Fruit fly (Drosophila melanogaster) whole organism, embryonic: ENCODE results near the gene CG6254.

ENCODE experiments used
- Atf6 ChIP-seq: fragments of 200-800 bp; sonication (Bioruptor generic); IDR thresholded peaks from 2 replicates; pipeline ENCODE4 v1.3.6; 2022; ENCODE audit warnings: missing biosample characterization, missing genetic modification characterization
- Bgb ChIP-seq: fragments of 200-800 bp; sonication (Bioruptor generic); IDR thresholded peaks from 2 replicates; pipeline ENCODE4 v1.3.6; 2022; ENCODE audit warnings: missing biosample characterization, missing genetic modification characterization; ENCODE audit not compliant: partially characterized antibody
- C15 ChIP-seq: fragments of 200-800 bp; sonication (Bioruptor generic); IDR thresholded peaks from 3 replicates; pipeline ENCODE4 v1.3.6; 2022; ENCODE audit warnings: missing biosample characterization, missing genetic modification characterization
- CG10959 ChIP-seq: fragments of 200-800 bp; sonication (Bioruptor generic); IDR thresholded peaks from 2 replicates; pipeline ENCODE4 v1.3.6; 2022; ENCODE audit warnings: missing biosample characterization, missing genetic modification characterization
- CG12769 ChIP-seq: fragments of 200-800 bp; sonication (Bioruptor generic); optimal IDR thresholded peaks from 2 replicates; lab custom pipeline; 2019; ENCODE audit warnings: missing biosample characterization, mild to moderate bottlenecking, missing genetic modification characterization, moderate library complexity
- CG15011 ChIP-seq: fragments of 200-800 bp; sonication (Bioruptor generic); optimal IDR thresholded peaks from 3 replicates; lab custom pipeline; 2018; ENCODE audit warnings: missing biosample characterization, mild to moderate bottlenecking, missing genetic modification characterization
- CG1647 ChIP-seq: fragments of 200-800 bp; sonication (Bioruptor generic); optimal IDR thresholded peaks from 3 replicates; lab custom pipeline; 2016; ENCODE audit warnings: missing biosample characterization, missing genetic modification characterization
- CG16863 ChIP-seq: fragments of 200-800 bp; sonication (Bioruptor generic); optimal IDR thresholded peaks from 3 replicates; lab custom pipeline; 2016; ENCODE audit warnings: missing biosample characterization, missing genetic modification characterization
- CG2889 ChIP-seq: fragments of 200-800 bp; sonication (Bioruptor generic); IDR thresholded peaks from 3 replicates; pipeline ENCODE4 v1.3.6; 2022; ENCODE audit warnings: missing biosample characterization, missing genetic modification characterization
- CG30431 ChIP-seq: fragments of 200-800 bp; sonication (Bioruptor generic); optimal IDR thresholded peaks from 2 replicates; lab custom pipeline; 2017; ENCODE audit warnings: missing biosample characterization, missing genetic modification characterization
- CG32772 ChIP-seq: fragments of 200-800 bp; sonication (Bioruptor generic); IDR thresholded peaks from 2 replicates; pipeline ENCODE4 v1.3.6; 2022; ENCODE audit warnings: missing biosample characterization, missing genetic modification characterization
- CG6272 ChIP-seq: fragments of 200-800 bp; sonication (Bioruptor generic); IDR thresholded peaks from 2 replicates; pipeline ENCODE4 v1.3.6; 2022; ENCODE audit warnings: missing biosample characterization, missing genetic modification characterization
- CG6654 ChIP-seq: fragments of 200-800 bp; sonication (Bioruptor generic); optimal IDR thresholded peaks from 2 replicates; lab custom pipeline; 2017; ENCODE audit warnings: missing biosample characterization, mild to moderate bottlenecking, missing genetic modification characterization
- CG6791 ChIP-seq: fragments of 200-800 bp; sonication (Bioruptor generic); IDR thresholded peaks from 3 replicates; pipeline ENCODE4 v1.3.6; 2022; ENCODE audit warnings: missing biosample characterization, missing genetic modification characterization; ENCODE audit not compliant: partially characterized antibody
- CG7786 ChIP-seq: fragments of 200-800 bp; sonication (Bioruptor generic); optimal IDR thresholded peaks from 2 replicates; lab custom pipeline; 2016; ENCODE audit warnings: missing biosample characterization, missing genetic modification characterization
- CG8281 ChIP-seq: fragments of 200-800 bp; sonication (Bioruptor generic); optimal IDR thresholded peaks from 2 replicates; lab custom pipeline; 2018; ENCODE audit warnings: missing biosample characterization, mild to moderate bottlenecking, missing genetic modification characterization, moderate library complexity
- CG8944 ChIP-seq: fragments of 200-800 bp; sonication (Bioruptor generic); optimal IDR thresholded peaks from 3 replicates; lab custom pipeline; 2016; ENCODE audit warnings: missing biosample characterization, missing genetic modification characterization
- CG9932 ChIP-seq: fragments of 200-800 bp; sonication (Bioruptor generic); IDR thresholded peaks from 2 replicates; pipeline ENCODE4 v1.3.6; 2022; ENCODE audit warnings: missing biosample characterization, missing genetic modification characterization
- CHES-1-like ChIP-seq: fragments of 200-800 bp; sonication (Bioruptor generic); optimal IDR thresholded peaks from 2 replicates; lab custom pipeline; 2016; ENCODE audit warnings: missing biosample characterization, missing genetic modification characterization
- D ChIP-seq, 2 experiments: fragments of 200-800 bp in 1 of 2; fragments of >200 bp in 1 of 2; sonication (Bioruptor generic) in 1 of 2; optimal IDR thresholded peaks; 2 replicates in 1 of 2; 3 replicates in 1 of 2; lab custom pipeline; 2017; ENCODE audit warnings: mild to moderate bottlenecking in 1 of 2, missing biosample characterization in 1 of 2, missing genetic modification characterization in 1 of 2, missing genetic modification reagents in 1 of 2
- Dad ChIP-seq: fragments of 200-800 bp; sonication (Bioruptor generic); optimal IDR thresholded peaks from 3 replicates; lab custom pipeline; 2016; ENCODE audit warnings: missing biosample characterization, missing genetic modification characterization
- Dek ChIP-seq: fragments of 200-800 bp; sonication (Bioruptor generic); optimal IDR thresholded peaks from 3 replicates; lab custom pipeline; 2019; ENCODE audit warnings: missing biosample characterization, mild to moderate bottlenecking, missing genetic modification characterization, moderate library complexity
- Dref ChIP-seq: fragments of 200-800 bp; sonication (Bioruptor generic); IDR thresholded peaks from 2 replicates; pipeline ENCODE4 v1.3.6; 2022; ENCODE audit warnings: missing biosample characterization, missing genetic modification characterization
- Jarid2 ChIP-seq: fragments of 200-800 bp; sonication (Bioruptor generic); optimal IDR thresholded peaks from 3 replicates; lab custom pipeline; 2017; ENCODE audit warnings: mild to moderate bottlenecking, missing biosample characterization, missing genetic modification reagents, missing genetic modification characterization
- Lhr ChIP-seq: fragments of 200-800 bp; sonication (Bioruptor generic); optimal IDR thresholded peaks from 3 replicates; lab custom pipeline; 2017; ENCODE audit warnings: mild to moderate bottlenecking, missing biosample characterization, missing genetic modification reagents, missing genetic modification characterization
- Med ChIP-seq: fragments of 200-800 bp; sonication (Bioruptor generic); peaks from one replicate; lab custom pipeline; 2016; ENCODE audit warnings: missing biosample characterization, missing genetic modification characterization, mild to moderate bottlenecking, inconsistent platforms, moderate library complexity
- NFAT ChIP-seq: fragments of 200-800 bp; sonication (Bioruptor generic); IDR thresholded peaks from 2 replicates; pipeline ENCODE4 v1.3.6; 2022; ENCODE audit warnings: missing biosample characterization, missing genetic modification characterization
- Pdp1 ChIP-seq, 2 experiments: fragments of 200-800 bp; sonication (Bioruptor generic); optimal IDR thresholded peaks; 3 replicates each; lab custom pipeline; 2016; ENCODE audit warnings: missing biosample characterization in 2 of 2, missing genetic modification characterization in 2 of 2, mild to moderate bottlenecking in 1 of 2, moderate library complexity in 1 of 2
- Rfx ChIP-seq: fragments of 200-800 bp; sonication (Bioruptor generic); IDR thresholded peaks from 2 replicates; pipeline ENCODE4 v1.3.6; 2022; ENCODE audit warnings: missing biosample characterization, missing genetic modification characterization
- Ssrp ChIP-seq: fragments of 200-800 bp; sonication (Bioruptor generic); optimal IDR thresholded peaks from 2 replicates; lab custom pipeline; 2018; ENCODE audit warnings: missing biosample characterization, mild to moderate bottlenecking, missing genetic modification characterization, moderate library complexity
- amos ChIP-seq: fragments of 200-800 bp; sonication (Bioruptor generic); IDR thresholded peaks from 2 replicates; pipeline ENCODE4 v1.3.6; 2022; ENCODE audit warnings: missing biosample characterization, missing genetic modification characterization; ENCODE audit not compliant: partially characterized antibody
- ash1 ChIP-seq: fragments of 200-800 bp; sonication (Bioruptor generic); optimal IDR thresholded peaks from 2 replicates; lab custom pipeline; 2018; ENCODE audit warnings: missing biosample characterization, mild to moderate bottlenecking, missing genetic modification characterization
- bigmax ChIP-seq: fragments of 200-800 bp; sonication (Bioruptor generic); optimal IDR thresholded peaks from 2 replicates; lab custom pipeline; 2018; ENCODE audit warnings: missing biosample characterization, mild to moderate bottlenecking, missing genetic modification characterization
- crol ChIP-seq: fragments of 200-800 bp; sonication (Bioruptor generic); IDR thresholded peaks from 2 replicates; pipeline ENCODE4 v1.3.6; 2022; ENCODE audit warnings: missing biosample characterization, missing genetic modification characterization
- da ChIP-seq: fragments of 200-800 bp; sonication (Bioruptor generic); optimal IDR thresholded peaks from 2 replicates; lab custom pipeline; 2016; ENCODE audit warnings: missing biosample characterization, missing genetic modification characterization
- exex ChIP-seq: fragments of 200-800 bp; sonication (Bioruptor generic); optimal IDR thresholded peaks from 4 replicates; lab custom pipeline; 2018; ENCODE audit warnings: missing biosample characterization, mild to moderate bottlenecking, missing genetic modification characterization, moderate library complexity
- her ChIP-seq: fragments of 200-800 bp; sonication (Bioruptor generic); optimal IDR thresholded peaks from 2 replicates; lab custom pipeline; 2016; ENCODE audit warnings: missing biosample characterization, missing genetic modification characterization
- lab ChIP-seq: fragments of 200-800 bp; sonication (Bioruptor generic); optimal IDR thresholded peaks from 3 replicates; lab custom pipeline; 2017; ENCODE audit warnings: missing biosample characterization, missing genetic modification characterization, mild to moderate bottlenecking, moderate library complexity, missing genetic modification reagents
- mirr ChIP-seq: fragments of 200-800 bp; sonication (Bioruptor generic); optimal IDR thresholded peaks from 3 replicates; lab custom pipeline; 2018; ENCODE audit warnings: missing biosample characterization, mild to moderate bottlenecking, missing genetic modification characterization
- sd ChIP-seq: fragments of 200-800 bp; sonication (Bioruptor generic); optimal IDR thresholded peaks from 3 replicates; lab custom pipeline; 2018; ENCODE audit warnings: missing biosample characterization, mild to moderate bottlenecking, missing genetic modification characterization, moderate library complexity
- sisA ChIP-seq: fragments of 200-800 bp; sonication (Bioruptor generic); IDR thresholded peaks from 2 replicates; pipeline ENCODE4 v1.3.6; 2022; ENCODE audit warnings: missing biosample characterization, missing genetic modification characterization
- sna ChIP-seq: fragments of 200-800 bp; sonication (Bioruptor generic); IDR thresholded peaks from 2 replicates; pipeline ENCODE4 v1.3.6; 2022; ENCODE audit warnings: missing biosample characterization, missing genetic modification characterization; ENCODE audit not compliant: partially characterized antibody
- sob ChIP-seq: fragments of 200-800 bp; sonication (Bioruptor generic); IDR thresholded peaks from 2 replicates; pipeline ENCODE4 v1.3.6; 2022; ENCODE audit warnings: missing biosample characterization, missing genetic modification characterization
- sr ChIP-seq: fragments of 200-800 bp; sonication (Bioruptor generic); IDR thresholded peaks from 3 replicates; pipeline ENCODE4 v1.3.6; 2022; ENCODE audit warnings: missing biosample characterization, missing genetic modification characterization
- tio ChIP-seq: fragments of 200-800 bp; sonication (Bioruptor generic); optimal IDR thresholded peaks from 2 replicates; lab custom pipeline; 2017; ENCODE audit warnings: missing biosample characterization, missing genetic modification characterization, inconsistent platforms
- tup ChIP-seq: fragments of 200-800 bp; sonication (Bioruptor generic); optimal IDR thresholded peaks from 2 replicates; lab custom pipeline; 2016; ENCODE audit warnings: missing biosample characterization, mild to moderate bottlenecking, missing genetic modification characterization, moderate library complexity
- twi ChIP-seq: fragments of 200-800 bp; optimal IDR thresholded peaks from 2 replicates; lab custom pipeline; 2019; ENCODE audit warnings: missing biosample characterization, mild to moderate bottlenecking, missing genetic modification characterization, moderate library complexity

Gene CG6254

DNA sequence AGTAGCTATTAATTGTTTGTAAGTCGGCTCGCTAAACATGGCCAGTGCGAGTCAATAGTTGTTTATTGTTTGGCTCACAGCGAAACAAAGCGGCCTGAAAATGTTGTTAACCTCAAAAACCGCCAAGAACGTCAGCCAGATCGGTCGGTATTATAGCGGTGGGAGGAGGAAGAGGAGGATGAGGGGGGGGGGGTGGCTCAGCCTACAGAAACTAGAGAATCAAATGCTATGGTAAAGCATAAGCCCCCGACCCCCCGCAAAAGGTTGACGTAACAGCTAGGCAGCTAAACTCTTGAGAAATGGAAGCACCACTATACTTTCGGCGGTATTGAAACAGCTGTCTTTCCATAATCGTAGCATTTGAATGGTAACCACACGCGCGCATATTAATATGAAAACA lies 22.2 kb downstream of the CG6254 start (continued):
- peak; percentile 3 for TF ChIP-seq sd (tag; lab: Kevin White, UChicago)
- no peak for TF ChIP-seq tio
- no peak for TF ChIP-seq CG16863 (GFP tag; lab: Kevin White, UChicago)
- TF ChIP-seq sna (GFP tag; lab: Robert Waterston, UW) = no peak
- TF ChIP-seq Pdp1 (GFP tag; optimal IDR thresholded peaks at IDR 0.05; lab: Kevin White, UChicago) = peak in 1 of 2 experiments; percentile 38
- no peak for TF ChIP-seq Atf6 (GFP tag; lab: Robert Waterston, UW)
- no peak for TF ChIP-seq sisA (GFP tag; lab: Robert Waterston, UW)
- peak; percentile 8 for TF ChIP-seq CG8281 (tag; lab: Kevin White, UChicago)
- TF ChIP-seq CG9932 (GFP tag; lab: Robert Waterston, UW) = peak; percentile 34; the same call in 1 of the 2 replicates
- no peak for TF ChIP-seq ash1
- TF ChIP-seq amos (GFP tag; lab: Robert Waterston, UW) = no peak
- no peak for TF ChIP-seq Dad (GFP tag; lab: Kevin White, UChicago)
- no peak for TF ChIP-seq her (GFP tag; lab: Kevin White, UChicago)
- peak; percentile 23 for TF ChIP-seq Rfx (GFP tag; lab: Robert Waterston, UW)
- TF ChIP-seq CG7786 (GFP tag; lab: Kevin White, UChicago) = no peak
- peak; percentile 3 for TF ChIP-seq lab
- TF ChIP-seq Med (GFP tag; lab: Kevin White, UChicago) = peak; percentile 26
- TF ChIP-seq NFAT (GFP tag; lab: Robert Waterston, UW) = 0 out of 2 replicates have a peak, but pooled peaks have one; percentile 13
- 0 out of 2 replicates have a peak, but pooled peaks have one; percentile 21 for TF ChIP-seq sob
- TF ChIP-seq bigmax (GFP tag; lab: Kevin White, UChicago) = peak; percentile 72
- TF ChIP-seq CG1647 (GFP tag; lab: Kevin White, UChicago) = no peak
- TF ChIP-seq exex (tag; lab: Kevin White, UChicago) = no peak
- 0 out of 3 replicates have a peak, but pooled peaks have one; percentile 15 for TF ChIP-seq CG6791 (GFP tag; lab: Robert Waterston, UW)
- TF ChIP-seq mirr (GFP tag; lab: Kevin White, UChicago) = no peak
- TF ChIP-seq Jarid2 (GFP tag; lab: Kevin White, UChicago) = no peak
- TF ChIP-seq crol (GFP tag; lab: Robert Waterston, UW) = peak; percentile 86
- no peak for TF ChIP-seq CG30431 (GFP tag; lab: Kevin White, UChicago)
- TF ChIP-seq tup (GFP tag; lab: Kevin White, UChicago) = no peak

dm6 chr3R:10137801-10138200 lies 23.3 kb downstream of the CG6254 start:
- TF ChIP-seq C15 (GFP tag; lab: Robert Waterston, UW) (no peak), crol (GFP tag; lab: Robert Waterston, UW) (peak; percentile 59; the same call in 1 of the 2 replicates), CG6654 (peak; percentile 65), CG12769 (tag; lab: Kevin White, UChicago) (peak; percentile 30), Med (GFP tag; lab: Kevin White, UChicago) (peak; percentile 20)

- no peak for TF ChIP-seq twi
- no peak for TF ChIP-seq da (GFP tag; lab: Kevin White, UChicago)
- no peak for TF ChIP-seq CG8944 (GFP tag; lab: Kevin White, UChicago)
- TF ChIP-seq CG6272 (GFP tag; lab: Robert Waterston, UW) = no peak
- TF ChIP-seq Dref (GFP tag; lab: Robert Waterston, UW) = no peak
- TF ChIP-seq Pdp1 (GFP tag; optimal IDR thresholded peaks at IDR 0.05; lab: Kevin White, UChicago) = peak in 1 of 2 experiments; percentile 52
- TF ChIP-seq D (optimal IDR thresholded peaks at IDR 0.05; lab: Kevin White, UChicago) = no peak
- no peak for TF ChIP-seq D (GFP tag; optimal IDR thresholded peaks at IDR 0.05; lab: Kevin White, UChicago)
- no peak for TF ChIP-seq Dek (tag; lab: Kevin White, UChicago)
- no peak for TF ChIP-seq CHES-1-like (GFP tag; lab: Kevin White, UChicago)
- no peak for TF ChIP-seq CG32772 (GFP tag; lab: Robert Waterston, UW)
- TF ChIP-seq Lhr (GFP tag; lab: Kevin White, UChicago) = no peak
- TF ChIP-seq Ssrp (tag; lab: Kevin White, UChicago) = no peak
- TF ChIP-seq Bgb (GFP tag; lab: Robert Waterston, UW) = 0 out of 2 replicates have a peak, but pooled peaks have one; percentile 14
- no peak for TF ChIP-seq CG15011
- TF ChIP-seq crol (GFP tag; lab: Robert Waterston, UW) = peak; percentile 33; the same call in 1 of the 2 replicates
- 0 out of 2 replicates have a peak, but pooled peaks have one; percentile 6 for TF ChIP-seq sob
- TF ChIP-seq sisA (GFP tag; lab: Robert Waterston, UW) = peak; percentile 16; the same call in 1 of the 2 replicates
- no peak for TF ChIP-seq CG10959 (GFP tag; lab: Robert Waterston, UW)
- no peak for TF ChIP-seq sr (GFP tag; lab: Robert Waterston, UW)
- TF ChIP-seq CG2889 (GFP tag; lab: Robert Waterston, UW) = no peak
Observed at dm6 chr3R:10135011-10135410, 26.1 kb downstream of the CG6254 start.
